Worm (Caenorhabditis elegans) whole organism, L3 larva: ENCODE measurements around the gene enu-3.5.

Experiments
- R02D3.7 ChIP-seq: fragments of 150-350 bp; optimal IDR thresholded peaks from 2 replicates; lab custom pipeline; 2014; ENCODE audit warnings: missing biosample characterization, missing genetic modification characterization
- ZK546.5 ChIP-seq: sonication (generic microtip); optimal IDR thresholded peaks from 2 replicates; lab custom pipeline; 2017; ENCODE audit warnings: missing biosample characterization, missing genetic modification characterization
- aly-2 ChIP-seq: fragments of 150-350 bp; optimal IDR thresholded peaks from 2 replicates; lab custom pipeline; 2014; ENCODE audit warnings: missing biosample characterization, missing genetic modification characterization
- ama-1 ChIP-seq: fragments of 150-350 bp; optimal IDR thresholded peaks from 2 replicates; lab custom pipeline; 2018
- ceh-16 ChIP-seq: sonication (generic microtip); optimal IDR thresholded peaks from 2 replicates; lab custom pipeline; 2017; ENCODE audit warnings: missing biosample characterization, missing genetic modification characterization
- ceh-82 ChIP-seq: fragments of 150-350 bp; optimal IDR thresholded peaks from 2 replicates; lab custom pipeline; 2014; ENCODE audit warnings: missing biosample characterization, missing genetic modification characterization
- ceh-9 ChIP-seq: sonication (generic microtip); optimal IDR thresholded peaks from 2 replicates; lab custom pipeline; 2018; ENCODE audit warnings: missing biosample characterization, missing genetic modification characterization
- daf-12 ChIP-seq: fragments of 150-350 bp; optimal IDR thresholded peaks from 2 replicates; lab custom pipeline; 2014; ENCODE audit warnings: missing biosample characterization, missing genetic modification reagents, missing genetic modification characterization
- egl-27 ChIP-seq: sonication (generic microtip); optimal IDR thresholded peaks from 4 replicates; lab custom pipeline; 2017; ENCODE audit warnings: missing biosample characterization, missing genetic modification reagents, missing genetic modification characterization
- egl-5 ChIP-seq: fragments of 150-350 bp; optimal IDR thresholded peaks from 2 replicates; lab custom pipeline; 2017; ENCODE audit warnings: missing biosample characterization, missing genetic modification reagents, missing genetic modification characterization, inconsistent platforms
- elt-1 ChIP-seq: fragments of 150-350 bp; optimal IDR thresholded peaks from 2 replicates; lab custom pipeline; 2014; ENCODE audit warnings: missing biosample characterization, missing genetic modification characterization
- elt-3 ChIP-seq, 3 experiments: fragments of 150-350 bp in 1 of 3; sonication (generic microtip) in 2 of 3; optimal IDR thresholded peaks; 2 replicates in 2 of 3; 4 replicates in 1 of 3; lab custom pipeline; 2014 to 2017; ENCODE audit warnings: missing biosample characterization in 3 of 3, missing genetic modification characterization in 3 of 3
- eor-1 ChIP-seq, 2 experiments: fragments of 150-350 bp; optimal IDR thresholded peaks; 2 replicates each; lab custom pipeline; 2014 to 2018; ENCODE audit warnings: missing biosample characterization in 2 of 2, missing genetic modification characterization in 2 of 2
- fkh-10 ChIP-seq: sonication (generic microtip); optimal IDR thresholded peaks from 2 replicates; lab custom pipeline; 2017; ENCODE audit warnings: missing biosample characterization, missing genetic modification reagents, missing genetic modification characterization
- fkh-2 ChIP-seq: fragments of 150-350 bp; optimal IDR thresholded peaks from 2 replicates; lab custom pipeline; 2014; ENCODE audit warnings: missing biosample characterization, missing genetic modification reagents, missing genetic modification characterization
- fos-1 ChIP-seq: fragments of 150-350 bp; optimal IDR thresholded peaks from 2 replicates; lab custom pipeline; 2014; ENCODE audit warnings: missing biosample characterization, missing genetic modification characterization
- hmg-11 ChIP-seq: sonication (generic microtip); optimal IDR thresholded peaks from 2 replicates; lab custom pipeline; 2016; ENCODE audit warnings: missing genetic modification characterization, missing compliant biosample characterization
- jun-1 ChIP-seq: fragments of 150-350 bp; optimal IDR thresholded peaks from 2 replicates; lab custom pipeline; 2014; ENCODE audit warnings: missing biosample characterization, missing genetic modification reagents, missing genetic modification characterization
- lin-15B ChIP-seq: fragments of 150-350 bp; optimal IDR thresholded peaks from 2 replicates; lab custom pipeline; 2014; ENCODE audit warnings: missing biosample characterization, missing genetic modification characterization
- lin-39 ChIP-seq: fragments of 150-350 bp; optimal IDR thresholded peaks from 2 replicates; lab custom pipeline; 2018; ENCODE audit warnings: missing biosample characterization, missing genetic modification reagents, missing genetic modification characterization
- lsy-12 ChIP-seq: sonication (generic microtip); optimal IDR thresholded peaks from 2 replicates; lab custom pipeline; 2016; ENCODE audit warnings: mild to moderate bottlenecking, missing genetic modification characterization, missing compliant biosample characterization
- mdl-1 ChIP-seq: fragments of 150-350 bp; optimal IDR thresholded peaks from 2 replicates; lab custom pipeline; 2014; ENCODE audit warnings: missing biosample characterization, missing genetic modification characterization
- nfya-1 ChIP-seq: sonication (generic microtip); optimal IDR thresholded peaks from 2 replicates; lab custom pipeline; 2017; ENCODE audit warnings: missing genetic modification characterization, mild to moderate bottlenecking, missing compliant biosample characterization, antibody characterized with exemption, moderate library complexity; ENCODE audit not compliant: insufficient read depth
- nhr-11 ChIP-seq: fragments of 150-350 bp; optimal IDR thresholded peaks from 2 replicates; lab custom pipeline; 2014; ENCODE audit warnings: missing biosample characterization, missing genetic modification characterization
- nhr-12 ChIP-seq: fragments of 150-350 bp; optimal IDR thresholded peaks from 2 replicates; lab custom pipeline; 2014; ENCODE audit warnings: missing biosample characterization, missing genetic modification characterization
- nhr-23 ChIP-seq: fragments of 150-350 bp; optimal IDR thresholded peaks from 2 replicates; lab custom pipeline; 2014; ENCODE audit warnings: missing biosample characterization, missing genetic modification reagents, missing genetic modification characterization
- nhr-237 ChIP-seq: fragments of 150-350 bp; optimal IDR thresholded peaks from 2 replicates; lab custom pipeline; 2014; ENCODE audit warnings: missing biosample characterization, missing genetic modification characterization
- nhr-25 ChIP-seq: sonication (generic microtip); optimal IDR thresholded peaks from 2 replicates; lab custom pipeline; 2017; ENCODE audit warnings: missing biosample characterization, missing genetic modification characterization
- nhr-28 ChIP-seq: fragments of 150-350 bp; optimal IDR thresholded peaks from 2 replicates; lab custom pipeline; 2014; ENCODE audit warnings: missing biosample characterization, missing genetic modification characterization
- nhr-43 ChIP-seq: sonication (generic microtip); optimal IDR thresholded peaks from 2 replicates; lab custom pipeline; 2016; ENCODE audit warnings: mild to moderate bottlenecking, missing genetic modification characterization, missing compliant biosample characterization; ENCODE audit not compliant: poor library complexity, severe bottlenecking
- nhr-67 ChIP-seq: fragments of 150-350 bp; optimal IDR thresholded peaks from 2 replicates; lab custom pipeline; 2014; ENCODE audit warnings: missing biosample characterization, missing genetic modification characterization
- nhr-76 ChIP-seq: fragments of 150-350 bp; sonication (generic microtip); optimal IDR thresholded peaks from 5 replicates; lab custom pipeline; 2014; ENCODE audit warnings: missing biosample characterization, missing genetic modification characterization
- nhr-77 ChIP-seq: fragments of 150-350 bp; optimal IDR thresholded peaks from 2 replicates; lab custom pipeline; 2014; ENCODE audit warnings: missing biosample characterization, missing genetic modification characterization
- pha-4 ChIP-seq: fragments of 150-350 bp; optimal IDR thresholded peaks from 2 replicates; lab custom pipeline; 2014; ENCODE audit warnings: missing biosample characterization, missing genetic modification reagents, missing genetic modification characterization
- pqm-1 ChIP-seq: fragments of 150-350 bp; optimal IDR thresholded peaks from 2 replicates; lab custom pipeline; 2017; ENCODE audit warnings: missing biosample characterization, missing genetic modification characterization, inconsistent platforms
- skn-1 ChIP-seq: fragments of 150-350 bp; optimal IDR thresholded peaks from 2 replicates; lab custom pipeline; 2014; ENCODE audit warnings: missing biosample characterization, missing genetic modification characterization
- snpc-4 ChIP-seq: fragments of 150-350 bp; optimal IDR thresholded peaks from 2 replicates; lab custom pipeline; 2014; ENCODE audit warnings: missing biosample characterization, missing genetic modification characterization
- tbx-2 ChIP-seq: sonication (generic microtip); optimal IDR thresholded peaks from 2 replicates; lab custom pipeline; 2016; ENCODE audit warnings: mild to moderate bottlenecking, missing genetic modification characterization, missing compliant biosample characterization
- unc-39 ChIP-seq: sonication (generic microtip); optimal IDR thresholded peaks from 4 replicates; lab custom pipeline; 2017; ENCODE audit warnings: missing biosample characterization, missing genetic modification characterization
- unc-62 ChIP-seq: fragments of 150-350 bp; sonication (generic microtip); optimal IDR thresholded peaks from 4 replicates; lab custom pipeline; 2014; ENCODE audit warnings: missing biosample characterization, missing genetic modification reagents, missing genetic modification characterization
- zag-1 ChIP-seq: fragments of 150-350 bp; optimal IDR thresholded peaks from 2 replicates; lab custom pipeline; 2014; ENCODE audit warnings: missing biosample characterization, missing genetic modification characterization
- ztf-11 ChIP-seq: fragments of 150-350 bp; optimal IDR thresholded peaks from 2 replicates; lab custom pipeline; 2014; ENCODE audit warnings: missing biosample characterization, missing genetic modification characterization
- ztf-4 ChIP-seq: fragments of 150-350 bp; optimal IDR thresholded peaks from 2 replicates; lab custom pipeline; 2014; ENCODE audit warnings: missing biosample characterization, missing genetic modification characterization

enu-3.5 gene

DNA sequence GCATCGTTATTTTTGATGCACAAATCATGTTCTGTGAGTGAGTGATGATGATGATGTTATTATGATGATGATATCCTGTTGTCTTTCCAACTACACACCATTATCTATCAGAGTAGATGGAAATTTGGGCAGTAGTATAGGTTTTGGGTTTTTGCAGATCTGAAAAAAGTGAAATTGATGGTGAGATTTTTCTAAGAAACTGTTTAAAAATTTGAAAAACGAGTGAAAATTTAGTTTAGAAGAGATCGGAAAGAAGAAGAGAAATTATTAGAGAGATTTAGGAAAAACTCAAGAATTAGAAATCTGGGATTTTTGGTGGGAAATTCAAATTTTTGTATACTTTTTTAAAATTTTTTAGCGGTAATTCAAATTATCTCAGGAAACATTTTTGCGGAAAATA lies 13.6 kb downstream of the enu-3.5 start, which contains the start of the genes Y37D8A.29 and unc-71:
Gene Y37D8A.29 (minus strand): TSS at position 101 of the 400 bp plus-strand sequence.
Gene unc-71 (minus strand): TSS at position 159 of the 400 bp plus-strand sequence.
- TF ChIP-seq egl-5 (tag; lab: Kevin White, UChicago) (no peak), daf-12 (tag; lab: Kevin White, UChicago) (no peak), lin-15B (tag; lab: Kevin White, UChicago) (no peak), unc-39 (tag; lab: Kevin White, UChicago) (no peak), lsy-12 (tag; lab: Kevin White, UChicago) (no peak), pqm-1 (no peak), mdl-1 (tag; lab: Kevin White, UChicago) (no peak), eor-1 (tag; optimal IDR thresholded peaks at IDR 0.05; lab: Kevin White, UChicago) (no peak), nhr-25 (tag; lab: Kevin White, UChicago) (no peak), aly-2 (no peak), ztf-11 (tag; lab: Kevin White, UChicago) (no peak), fos-1 (no peak), ceh-16 (tag; lab: Kevin White, UChicago) (no peak), nhr-43 (tag; lab: Kevin White, UChicago) (no peak)

DNA sequence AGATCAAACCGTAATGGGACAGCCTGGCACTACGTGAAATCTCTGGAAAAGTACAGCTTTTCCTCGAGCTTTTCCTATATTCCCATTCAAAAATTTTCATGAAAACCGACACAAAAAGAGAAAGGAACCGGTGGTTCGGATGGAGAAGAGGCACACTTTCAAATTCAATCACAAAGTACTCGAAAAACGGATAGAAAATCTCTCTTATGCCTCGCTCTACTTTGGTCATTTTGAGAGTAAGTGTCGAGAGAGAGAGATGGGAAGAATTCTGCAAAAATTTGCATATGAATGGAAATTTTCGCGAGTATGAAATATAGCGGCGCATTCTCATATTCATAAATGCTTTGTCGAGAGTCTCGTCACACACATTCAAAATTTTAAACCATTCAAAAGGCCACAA lies 14.8 kb downstream of the enu-3.5 start:
- TF ChIP-seq fkh-10 (GFP tag; lab: Kevin White, UChicago) = peak; percentile 35
- no peak for TF ChIP-seq unc-39 (tag; lab: Kevin White, UChicago)

DNA sequence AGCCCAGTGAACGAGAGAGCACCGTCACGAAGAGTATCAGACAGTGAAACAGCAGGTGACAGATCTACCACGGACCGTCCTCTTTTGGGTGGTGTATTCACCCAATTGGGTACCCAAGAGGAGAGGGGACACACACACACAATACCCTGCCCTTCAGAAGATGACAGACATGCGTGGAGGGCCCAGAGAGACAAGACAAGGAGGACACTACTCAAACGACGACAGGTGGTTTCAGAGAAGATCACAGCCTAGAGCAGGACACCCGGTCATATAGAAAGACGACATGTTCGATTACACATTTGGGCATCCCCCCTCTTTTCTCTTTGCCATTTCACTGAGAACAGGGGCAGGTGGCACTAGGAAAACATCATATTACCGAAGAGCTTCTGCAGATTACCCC lies 16.2 kb downstream of the enu-3.5 start:
- TF ChIP-seq tbx-2 (tag; lab: Kevin White, UChicago) = no peak
- no peak for TF ChIP-seq zag-1
- no peak for TF ChIP-seq nhr-11 (tag; lab: Kevin White, UChicago)
- no peak for TF ChIP-seq pha-4
- no peak for TF ChIP-seq unc-62 (GFP tag; lab: Kevin White, UChicago)
- no peak for TF ChIP-seq R02D3.7 (tag; lab: Kevin White, UChicago)
- TF ChIP-seq hmg-11 (tag; lab: Kevin White, UChicago) = no peak

DNA sequence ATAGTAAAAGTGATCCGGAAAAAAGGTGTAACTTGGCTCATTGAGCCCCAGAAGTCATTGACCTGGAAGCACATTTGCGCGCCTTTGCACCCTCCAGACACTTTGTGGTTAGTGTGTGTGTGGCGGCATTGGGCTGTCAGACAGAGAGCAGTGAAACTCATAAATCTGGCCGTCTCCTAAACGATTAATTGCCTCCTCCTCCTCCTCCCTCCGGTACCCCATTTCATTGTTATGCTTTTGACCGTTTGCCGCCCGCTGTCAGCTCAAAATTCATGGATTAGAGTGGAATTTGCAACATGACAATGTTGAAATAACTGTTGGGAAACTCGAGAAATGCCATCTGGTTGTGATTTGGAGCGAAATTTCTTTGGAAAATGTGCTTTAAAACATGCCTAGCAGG lies 26.1 kb downstream of the enu-3.5 start:
- no peak for TF ChIP-seq unc-62 (GFP tag; lab: Kevin White, UChicago)
- TF ChIP-seq nhr-237 (tag; lab: Kevin White, UChicago) = no peak
- TF ChIP-seq lin-39 = peak; percentile 27
- TF ChIP-seq elt-1 (tag; lab: Kevin White, UChicago) = no peak
- no peak for TF ChIP-seq ceh-9

DNA sequence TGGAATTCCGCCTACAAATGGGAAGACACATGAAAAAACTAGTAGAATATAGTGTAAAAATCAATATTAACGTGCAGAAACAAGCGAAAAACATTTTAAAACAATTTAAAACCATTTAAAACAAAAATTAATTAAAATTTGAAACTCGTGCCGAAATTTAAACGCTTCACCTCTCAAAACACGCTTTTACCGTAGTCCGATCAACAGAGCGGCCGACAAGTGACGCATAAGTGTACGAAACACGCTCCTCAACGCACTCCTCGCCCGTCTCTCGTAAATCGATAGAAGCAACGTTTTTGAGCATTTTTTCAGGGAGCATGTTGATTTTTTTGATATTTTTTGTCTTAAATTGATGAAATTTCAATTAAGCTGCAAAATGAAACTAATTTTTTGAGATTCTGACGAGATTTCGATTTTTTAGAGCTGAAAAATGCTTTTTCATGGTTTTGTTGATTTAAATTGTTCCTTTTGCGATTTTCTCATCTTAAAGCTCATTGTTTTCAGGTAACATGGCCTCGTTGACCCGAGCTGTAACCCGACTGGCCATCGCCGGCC lies 27.1 kb downstream of the enu-3.5 start, which contains the start of gene cox-5A:
Gene cox-5A (plus strand): TSS at position 505 of the 555 bp plus-strand sequence.
- TF ChIP-seq nhr-12 (tag; lab: Kevin White, UChicago) (no peak), nhr-237 (tag; lab: Kevin White, UChicago) (peak; percentile 26), snpc-4 (tag; lab: Kevin White, UChicago) (peak; percentile 97), pha-4 (peak; percentile 100), fkh-2 (tag; lab: Kevin White, UChicago) (peak; percentile 37), skn-1 (tag; lab: Kevin White, UChicago) (peak; percentile 97), ama-1 (lab: Kevin White, UChicago) (peak; percentile 73), fkh-10 (GFP tag; lab: Kevin White, UChicago) (peak; percentile 98), mdl-1 (tag; lab: Kevin White, UChicago) (peak; percentile 58), nhr-77 (tag; lab: Kevin White, UChicago) (peak; percentile 92), daf-12 (tag; lab: Kevin White, UChicago) (peak; percentile 78), elt-3 (tag; optimal IDR thresholded peaks at IDR 0.05; lab: Kevin White, UChicago) (peak in 2 of 3 experiments; percentile 44 to 85), hmg-11 (tag; lab: Kevin White, UChicago) (peak; percentile 99), nhr-25 (tag; lab: Kevin White, UChicago) (peak; percentile 99), nfya-1 (peak; percentile 100), lin-39 (peak; percentile 99), nhr-67 (peak; percentile 10), fos-1 (peak; percentile 96), lin-15B (tag; lab: Kevin White, UChicago) (peak; percentile 99), ztf-4 (tag; lab: Kevin White, UChicago) (peak; percentile 95), lsy-12 (tag; lab: Kevin White, UChicago) (peak; percentile 99), ZK546.5 (peak; percentile 67), ceh-82 (tag; lab: Kevin White, UChicago) (peak; percentile 97), jun-1 (tag; lab: Kevin White, UChicago) (peak; percentile 98), pqm-1 (peak; percentile 95), aly-2 (peak; percentile 96), zag-1 (peak; percentile 85), nhr-43 (tag; lab: Kevin White, UChicago) (peak; percentile 98), nhr-76 (tag; lab: Kevin White, UChicago) (peak; percentile 80), tbx-2 (tag; lab: Kevin White, UChicago) (peak; percentile 97), egl-27 (tag; lab: Kevin White, UChicago) (peak; percentile 93), nhr-23 (tag; lab: Kevin White, UChicago) (peak; percentile 100), nhr-28 (tag; lab: Kevin White, UChicago) (peak; percentile 70), elt-1 (tag; lab: Kevin White, UChicago) (peak; percentile 87)
